Worm (Caenorhabditis elegans): ENCODE measurements around the gene hse-5.

- no peak for TF ChIP-seq B0336.3 (GFP tag; IDR thresholded peaks at IDR 0.05)
- no peak for TF ChIP-seq dpff-1 (tag; optimal IDR thresholded peaks at IDR 0.05)
- no peak for TF ChIP-seq nhr-80 (tag; optimal IDR thresholded peaks at IDR 0.05)
- TF ChIP-seq tbx-9 (tag; optimal IDR thresholded peaks at IDR 0.05; ENCODE audit: borderline replicate concordance): no peak
- no peak for TF ChIP-seq unc-62 (GFP tag; optimal IDR thresholded peaks at IDR 0.05)
- no peak for TF ChIP-seq somi-1 (GFP tag; optimal IDR thresholded peaks at IDR 0.05)
- TF ChIP-seq ceh-40 (GFP tag; IDR thresholded peaks at IDR 0.05): no peak
- no peak for TF ChIP-seq snpc-4 (GFP tag; optimal IDR thresholded peaks at IDR 0.05)
- no peak for TF ChIP-seq snpc-4 (tag; optimal IDR thresholded peaks at IDR 0.05)
- TF ChIP-seq dpl-1 (GFP tag; optimal IDR thresholded peaks at IDR 0.05): no peak
- TF ChIP-seq ztf-25 (GFP tag; IDR thresholded peaks at IDR 0.05): no peak
- peak; percentile 29 for TF ChIP-seq xnd-1 (tag; optimal IDR thresholded peaks at IDR 0.05)
- TF ChIP-seq F52B5.7 (tag; optimal IDR thresholded peaks at IDR 0.05): no peak
- no peak for TF ChIP-seq attf-3 (GFP tag; conservative IDR thresholded peaks at IDR 0.05)
- no peak for TF ChIP-seq ets-4 (GFP tag; optimal IDR thresholded peaks at IDR 0.05)
Measured at ce11 chrIII:4302780-4303179, 42.4 kb upstream of the hse-5 start.
